Fruit fly (Drosophila melanogaster): ENCODE measurements around the gene Osi14.

DNA sequence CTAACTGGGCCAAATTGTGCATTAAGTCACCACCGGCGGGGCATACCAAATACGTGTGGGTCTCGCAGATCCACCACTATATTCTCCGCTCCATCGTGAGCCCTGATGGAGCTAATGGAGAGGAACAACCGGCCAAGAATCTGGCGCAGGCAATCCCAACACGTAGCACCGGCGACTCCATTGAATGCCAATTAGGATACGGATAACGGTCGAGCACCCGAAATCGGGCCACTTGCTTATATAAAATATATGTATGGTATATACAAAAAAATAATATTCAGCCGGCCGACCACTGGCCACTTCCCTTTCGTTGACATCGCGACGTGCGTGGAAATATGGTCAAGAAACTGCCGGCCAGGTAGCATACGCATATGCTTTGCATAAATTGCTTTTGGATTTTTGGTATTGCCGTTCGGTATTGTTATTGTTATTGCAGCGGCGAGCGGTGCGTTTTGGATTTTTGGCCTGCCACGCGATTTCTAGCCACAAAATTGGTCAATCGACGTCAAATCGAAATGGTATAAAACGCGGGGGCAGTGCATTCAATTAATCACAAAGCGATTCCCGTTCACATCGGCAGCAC lies 2.4 kb downstream of the Osi14 start, which contains the start of gene Osi15:
- no peak for TF ChIP-seq Sox102F (GFP tag; optimal IDR thresholded peaks at IDR 0.05)
- no peak for TF ChIP-seq CG11902 (GFP tag; optimal IDR thresholded peaks at IDR 0.05)
- no peak for TF ChIP-seq CG31627 (GFP tag; optimal IDR thresholded peaks at IDR 0.05)
- no peak for TF ChIP-seq Hr38 (GFP tag; optimal IDR thresholded peaks at IDR 0.05)
- TF ChIP-seq fd85E (GFP tag; optimal IDR thresholded peaks at IDR 0.05): no peak
- no peak for TF ChIP-seq Ets96B (tag; optimal IDR thresholded peaks at IDR 0.05)
- TF ChIP-seq CG6276 (GFP tag; optimal IDR thresholded peaks at IDR 0.05): no peak
- TF ChIP-seq CG6792 (GFP tag; optimal IDR thresholded peaks at IDR 0.05): no peak
- no peak for TF ChIP-seq vri (GFP tag; optimal IDR thresholded peaks at IDR 0.05)
- no peak for TF ChIP-seq CG3032 (tag; optimal IDR thresholded peaks at IDR 0.05)

Data from whole organism, prepupa.